Worm (Caenorhabditis elegans) whole organism, L1 larva: ENCODE measurements around the gene ZC239.14.
"Not testable (repeated sequence)": the region's sequence is repeated elsewhere in the genome, so short reads cannot be mapped to it uniquely, and the experiment has no call there.

Source experiments
- C34B4.2 ChIP-seq: sonication (generic microtip); optimal IDR thresholded peaks from 2 replicates; lab custom pipeline; 2017; ENCODE audit warnings: mild to moderate bottlenecking, missing genetic modification characterization, missing compliant biosample characterization
- F16B12.6 ChIP-seq: fragments of 150-350 bp; optimal IDR thresholded peaks from 2 replicates; lab custom pipeline; 2014; ENCODE audit warnings: missing biosample characterization, missing genetic modification characterization
- aha-1 ChIP-seq: fragments of 150-350 bp; optimal IDR thresholded peaks from 2 replicates; lab custom pipeline; 2014; ENCODE audit warnings: missing biosample characterization, missing genetic modification characterization
- alr-1 ChIP-seq: fragments of 200-800 bp; sonication (Bioruptor generic); optimal IDR thresholded peaks from 2 replicates; lab custom pipeline; 2018; ENCODE audit warnings: borderline replicate concordance, mild to moderate bottlenecking, missing genetic modification characterization, missing compliant biosample characterization
- ama-1 ChIP-seq: fragments of 150-350 bp; optimal IDR thresholded peaks from 2 replicates; lab custom pipeline; 2014
- ceh-63 ChIP-seq: fragments of 200-800 bp; sonication (Bioruptor generic); optimal IDR thresholded peaks from 2 replicates; lab custom pipeline; 2018; ENCODE audit warnings: mild to moderate bottlenecking, missing genetic modification characterization, missing compliant biosample characterization
- ceh-8 ChIP-seq: fragments of 200-800 bp; sonication (Bioruptor generic); optimal IDR thresholded peaks from 2 replicates; lab custom pipeline; 2018; ENCODE audit warnings: mild to moderate bottlenecking, missing genetic modification characterization, moderate library complexity, missing compliant biosample characterization
- ces-1 ChIP-seq: fragments of 150-350 bp; optimal IDR thresholded peaks from 2 replicates; lab custom pipeline; 2014; ENCODE audit warnings: missing biosample characterization, missing genetic modification reagents, missing genetic modification characterization
- efl-3 ChIP-seq: fragments of 200-800 bp; sonication (Bioruptor generic); optimal IDR thresholded peaks from 2 replicates; lab custom pipeline; 2018; ENCODE audit warnings: mild to moderate bottlenecking, missing genetic modification characterization, missing compliant biosample characterization
- egl-13 ChIP-seq: sonication (generic microtip); optimal IDR thresholded peaks from 2 replicates; lab custom pipeline; 2016; ENCODE audit warnings: missing genotype, missing genetic modification reagents, missing genetic modification characterization, missing compliant biosample characterization
- elt-2 ChIP-seq: sonication (generic microtip); optimal IDR thresholded peaks from 2 replicates; lab custom pipeline; 2016; ENCODE audit warnings: missing genetic modification characterization, mild to moderate bottlenecking, inconsistent platforms, missing compliant biosample characterization, missing genetic modification reagents
- ets-5 ChIP-seq: fragments of 200-800 bp; sonication (Bioruptor generic); IDR thresholded peaks from 2 replicates; pipeline ENCODE4 v1.3.6; 2022; ENCODE audit warnings: missing genetic modification characterization, missing compliant biosample characterization
- fkh-4 ChIP-seq: sonication (generic microtip); optimal IDR thresholded peaks from 2 replicates; lab custom pipeline; 2016; ENCODE audit warnings: missing compliant biosample characterization, missing genetic modification characterization, borderline replicate concordance
- fkh-8 ChIP-seq: sonication (generic microtip); optimal IDR thresholded peaks from 2 replicates; lab custom pipeline; 2016; ENCODE audit warnings: mild to moderate bottlenecking, missing genetic modification characterization, missing compliant biosample characterization
- fos-1 ChIP-seq: fragments of 150-350 bp; optimal IDR thresholded peaks from 2 replicates; lab custom pipeline; 2014; ENCODE audit warnings: missing biosample characterization, missing genetic modification characterization
- hlh-17 ChIP-seq: fragments of 200-800 bp; sonication (Bioruptor generic); optimal IDR thresholded peaks from 2 replicates; lab custom pipeline; 2018; ENCODE audit warnings: missing genetic modification characterization, mild to moderate bottlenecking, missing compliant biosample characterization, moderate library complexity, borderline replicate concordance
- hpl-2 ChIP-seq: fragments of 150-350 bp; optimal IDR thresholded peaks from 2 replicates; lab custom pipeline; 2014; ENCODE audit warnings: missing biosample characterization, missing genetic modification reagents, missing genetic modification characterization
- isw-1 ChIP-seq: fragments of 200-800 bp; sonication (Bioruptor generic); IDR thresholded peaks from 2 replicates; pipeline ENCODE4 v1.3.6; 2022; ENCODE audit warnings: missing genetic modification characterization, missing compliant biosample characterization
- lin-14 ChIP-seq: fragments of 200-800 bp; sonication (Bioruptor generic); optimal IDR thresholded peaks from 2 replicates; lab custom pipeline; 2018; ENCODE audit warnings: mild to moderate bottlenecking, missing genetic modification characterization, moderate library complexity, missing compliant biosample characterization
- lin-15B ChIP-seq: fragments of 150-350 bp; sonication (generic microtip); optimal IDR thresholded peaks from 3 replicates; lab custom pipeline; 2014; ENCODE audit warnings: missing biosample characterization, missing genetic modification characterization
- lin-35 ChIP-seq, 2 experiments: fragments of 150-350 bp; optimal IDR thresholded peaks; 2 replicates each; lab custom pipeline; 2014; ENCODE audit warnings: missing biosample characterization in 2 of 2, missing genetic modification characterization in 2 of 2, missing genetic modification reagents in 2 of 2
- lin-39 ChIP-seq: fragments of 150-350 bp; optimal IDR thresholded peaks from 2 replicates; lab custom pipeline; 2014; ENCODE audit warnings: missing biosample characterization, missing genetic modification reagents, missing genetic modification characterization
- mdl-1 ChIP-seq, 2 experiments: fragments of 150-350 bp; optimal IDR thresholded peaks; 2 replicates each; lab custom pipeline; 2014 to 2017; ENCODE audit warnings: missing biosample characterization in 2 of 2, missing genetic modification characterization in 2 of 2, inconsistent platforms in 1 of 2
- nhr-11 ChIP-seq: fragments of 150-350 bp; optimal IDR thresholded peaks from 2 replicates; lab custom pipeline; 2014; ENCODE audit warnings: missing biosample characterization, missing genetic modification characterization
- nhr-12 ChIP-seq: sonication (generic microtip); optimal IDR thresholded peaks from 2 replicates; lab custom pipeline; 2017; ENCODE audit warnings: missing biosample characterization, missing genetic modification characterization
- nhr-47 ChIP-seq: sonication (generic microtip); optimal IDR thresholded peaks from 2 replicates; lab custom pipeline; 2016; ENCODE audit warnings: mild to moderate bottlenecking, missing genetic modification characterization, moderate library complexity, missing compliant biosample characterization
- nhr-77 ChIP-seq: fragments of 150-350 bp; optimal IDR thresholded peaks from 2 replicates; lab custom pipeline; 2014; ENCODE audit warnings: missing biosample characterization, missing genetic modification characterization
- nhr-85 ChIP-seq: sonication (generic microtip); peaks from one replicate; lab custom pipeline; 2016; ENCODE audit warnings: missing genetic modification characterization, inconsistent platforms, missing compliant biosample characterization
- pag-3 ChIP-seq: sonication (generic microtip); optimal IDR thresholded peaks from 2 replicates; lab custom pipeline; 2017; ENCODE audit warnings: missing genetic modification characterization, mild to moderate bottlenecking, missing compliant biosample characterization, antibody characterized with exemption, borderline replicate concordance; ENCODE audit not compliant: insufficient read depth
- pqm-1 ChIP-seq: sonication (generic microtip); optimal IDR thresholded peaks from 3 replicates; lab custom pipeline; 2017; ENCODE audit warnings: missing biosample characterization, missing genetic modification characterization
- sptf-1 ChIP-seq: fragments of 150-350 bp; optimal IDR thresholded peaks from 2 replicates; lab custom pipeline; 2014; ENCODE audit warnings: missing biosample characterization, missing genetic modification characterization
- tbx-2 ChIP-seq: sonication (generic microtip); optimal IDR thresholded peaks from 2 replicates; lab custom pipeline; 2016; ENCODE audit warnings: missing genetic modification characterization, missing compliant biosample characterization
- unc-130 ChIP-seq: fragments of 150-350 bp; optimal IDR thresholded peaks from 2 replicates; lab custom pipeline; 2017; ENCODE audit warnings: missing biosample characterization, missing genetic modification characterization, inconsistent platforms
- unc-30 ChIP-seq: sonication (generic microtip); optimal IDR thresholded peaks from 2 replicates; lab custom pipeline; 2017; ENCODE audit warnings: missing biosample characterization, missing genetic modification characterization
- unc-62 ChIP-seq: fragments of 150-350 bp; optimal IDR thresholded peaks from 2 replicates; lab custom pipeline; 2014; ENCODE audit warnings: missing biosample characterization, missing genetic modification reagents, missing genetic modification characterization
- zag-1 ChIP-seq: fragments of 150-350 bp; optimal IDR thresholded peaks from 2 replicates; lab custom pipeline; 2014; ENCODE audit warnings: missing biosample characterization, missing genetic modification characterization

The ZC239.14 gene

ce11 chrII:3191544-3191943, 30.3 kb downstream of the ZC239.14 start, which contains the start of gene Y27F2A.9:
Y27F2A.9 (minus strand) TSS chrII:3191644.
- not testable (repeated sequence) for TF ChIP-seq mdl-1 (tag; optimal IDR thresholded peaks at IDR 0.05; lab: Kevin White, UChicago); ces-1; fkh-8

ce11 chrII:3189038-3189437, 32.8 kb downstream of the ZC239.14 start, which contains the start of gene Y27F2A.11:
Y27F2A.11 (plus strand) TSS chrII:3189338.
- not testable (repeated sequence) for TF ChIP-seq fkh-4, lin-15B, pag-3 (tag; lab: Kevin White, UChicago)

DNA sequence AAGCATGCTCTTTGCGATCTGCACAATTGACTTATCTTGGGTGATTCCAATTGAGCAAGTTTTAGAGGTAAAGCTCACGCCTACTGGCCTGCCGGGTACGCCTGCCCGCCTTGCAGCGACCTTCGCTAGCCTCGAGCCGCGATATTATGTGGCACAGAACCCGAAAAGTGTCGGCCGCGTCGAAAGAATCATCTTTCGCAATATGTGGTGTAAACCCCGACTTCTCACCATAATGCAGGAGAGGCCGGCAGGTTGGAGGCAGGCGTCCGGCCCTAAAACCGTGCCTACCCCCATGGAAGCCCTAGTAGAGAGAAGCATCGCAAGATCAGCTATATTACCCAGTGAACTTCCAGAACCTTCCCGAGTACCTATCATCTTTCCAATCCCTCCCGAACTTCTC, 36.0 kb downstream of the ZC239.14 start:
- TF ChIP-seq sptf-1 (tag; lab: Kevin White, UChicago) = no peak
- TF ChIP-seq nhr-85 (tag; lab: Kevin White, UChicago) = no peak
- no peak for TF ChIP-seq lin-35 (GFP tag; optimal IDR thresholded peaks at IDR 0.05; lab: Kevin White, UChicago)
- no peak for TF ChIP-seq unc-62 (GFP tag; lab: Kevin White, UChicago)
- no peak for TF ChIP-seq hlh-17
- no peak for TF ChIP-seq ets-5 (GFP tag; lab: Robert Waterston, UW)
- TF ChIP-seq nhr-77 (tag; lab: Kevin White, UChicago) = no peak
- TF ChIP-seq unc-130 (tag; lab: Kevin White, UChicago) = no peak
- TF ChIP-seq lin-14 (GFP tag; lab: Kevin White, UChicago) = no peak
- TF ChIP-seq egl-13 (tag; lab: Kevin White, UChicago) = no peak
- no peak for TF ChIP-seq ceh-8 (GFP tag; lab: Kevin White, UChicago)
- TF ChIP-seq alr-1 (tag; lab: Kevin White, UChicago) = no peak
- TF ChIP-seq elt-2 = no peak
- TF ChIP-seq ama-1 (lab: Kevin White, UChicago) = no peak

DNA sequence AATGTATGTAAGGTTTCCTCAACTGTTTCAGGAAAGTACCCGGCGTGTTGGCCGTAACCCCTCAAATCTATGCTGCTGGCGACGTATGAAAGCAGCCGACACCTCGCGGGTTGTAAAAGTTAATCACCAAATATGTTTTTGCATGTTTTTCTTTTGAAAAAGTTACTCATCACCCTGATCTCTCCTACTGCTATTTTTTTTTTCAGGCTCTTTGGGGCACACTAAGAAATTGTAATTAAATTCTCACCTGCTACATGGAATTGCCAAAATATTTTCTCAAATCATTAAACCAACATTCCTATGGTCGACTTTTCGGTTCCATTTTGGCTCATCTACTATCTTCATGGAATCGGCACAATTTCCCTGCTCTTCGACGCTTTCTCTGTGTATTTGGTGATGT, 37.0 kb downstream of the ZC239.14 start, which contains the start of gene sri-78:
sri-78 (plus strand) TSS at position 301 of the 400 bp plus-strand sequence.
- TF ChIP-seq hpl-2 (GFP tag; lab: Kevin White, UChicago); unc-30 (tag; lab: Kevin White, UChicago); F16B12.6 (tag; lab: Kevin White, UChicago): not testable (repeated sequence)

DNA sequence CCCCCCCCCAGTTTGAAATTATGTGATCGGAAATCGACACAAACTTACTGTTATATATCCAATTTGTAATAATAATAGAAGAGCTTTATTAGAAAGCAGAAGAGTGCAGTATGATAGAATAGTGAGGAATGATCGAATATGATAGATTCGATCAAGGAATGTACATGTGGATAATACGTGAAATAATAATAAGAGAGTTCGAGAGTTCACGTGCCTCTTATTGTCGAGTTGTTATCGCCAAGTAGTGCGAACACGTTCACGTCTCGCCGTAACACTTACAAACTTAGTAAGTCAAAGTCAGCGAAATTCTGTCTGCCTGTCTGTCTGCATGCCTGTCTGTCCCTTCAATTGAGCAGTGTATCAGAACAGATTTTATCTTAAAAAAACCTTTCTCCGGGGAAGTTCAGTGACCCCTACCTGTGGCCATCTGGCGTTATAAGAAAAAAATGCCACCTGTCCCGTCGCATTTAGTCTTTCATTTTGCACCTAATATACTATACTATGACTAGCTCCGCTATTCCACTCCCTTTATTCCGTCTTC, 38.5 kb downstream of the ZC239.14 start, which contains the start of the genes Y27F2A.6 and Y27F2A.8:
Y27F2A.6 (minus strand) TSS at position 101 of the 541 bp plus-strand sequence.
Y27F2A.8 (plus strand) TSS at position 491 of the 541 bp plus-strand sequence.
- TF ChIP-seq egl-13, nhr-47, fos-1 (tag; lab: Kevin White, UChicago): not testable (repeated sequence)

- not testable (repeated sequence) for TF ChIP-seq nhr-11 (tag; lab: Kevin White, UChicago); ama-1 (lab: Kevin White, UChicago); nhr-12
Measured at ce11 chrII:3177663-3178062, 44.2 kb downstream of the ZC239.14 start, which contains the start of gene sri-40. sri-40 (plus strand) TSS chrII:3177963.

DNA sequence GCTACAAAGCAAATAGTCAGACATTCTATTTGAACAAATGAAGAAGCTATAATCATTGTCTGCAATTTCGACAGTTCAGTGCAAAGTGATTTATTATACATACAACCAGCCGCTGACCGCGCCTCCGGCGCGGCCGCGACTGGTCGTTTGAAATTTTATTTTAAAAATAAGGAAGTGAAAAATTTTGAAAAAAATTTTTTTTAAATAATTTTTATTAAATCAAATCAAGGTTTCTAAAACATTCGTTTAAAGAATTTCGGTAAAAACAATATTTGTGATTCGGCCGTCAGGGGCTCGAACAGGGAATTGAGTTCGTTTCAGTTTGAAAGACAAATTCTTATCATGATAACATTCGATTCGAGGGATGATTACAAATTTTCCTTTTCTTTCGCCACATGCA, 49.7 kb downstream of the ZC239.14 start, which contains the start of gene Y27F2A.10:
Y27F2A.10 (minus strand) TSS at position 101 of the 400 bp plus-strand sequence.
- TF ChIP-seq lin-15B (tag; lab: Kevin White, UChicago) (no peak), nhr-77 (tag; lab: Kevin White, UChicago) (no peak), lin-39 (tag; lab: Kevin White, UChicago) (no peak), egl-13 (tag; lab: Kevin White, UChicago) (no peak), F16B12.6 (tag; lab: Kevin White, UChicago) (no peak), C34B4.2 (tag; lab: Kevin White, UChicago) (no peak), lin-14 (GFP tag; lab: Kevin White, UChicago) (no peak), hpl-2 (GFP tag; lab: Kevin White, UChicago) (no peak), zag-1 (tag; lab: Kevin White, UChicago) (no peak), ceh-63 (GFP tag; lab: Kevin White, UChicago) (no peak), isw-1 (GFP tag; lab: Robert Waterston, UW) (no peak), tbx-2 (tag; lab: Kevin White, UChicago) (no peak), pqm-1 (tag; lab: Kevin White, UChicago) (no peak), ces-1 (no peak), aha-1 (tag; lab: Kevin White, UChicago) (no peak), ets-5 (GFP tag; lab: Robert Waterston, UW) (no peak), efl-3 (GFP tag; lab: Kevin White, UChicago) (no peak)
